Fruit fly (Drosophila melanogaster) whole organism, embryonic: ENCODE data around the gene CG14036.

Experiments
- Atf3 ChIP-seq: fragments of 200-800 bp; sonication (Bioruptor generic); optimal IDR thresholded peaks from 3 replicates; lab custom pipeline; 2016; ENCODE audit warnings: missing biosample characterization, missing genetic modification characterization
- Atf6 ChIP-seq: fragments of 200-800 bp; sonication (Bioruptor generic); IDR thresholded peaks from 2 replicates; pipeline ENCODE4 v1.3.6; 2022; ENCODE audit warnings: missing biosample characterization, missing genetic modification characterization
- B-H2 ChIP-seq: fragments of 200-800 bp; sonication (Bioruptor generic); optimal IDR thresholded peaks from 2 replicates; lab custom pipeline; 2018; ENCODE audit warnings: missing biosample characterization, mild to moderate bottlenecking, missing genetic modification characterization
- Bdp1 ChIP-seq: fragments of 200-800 bp; sonication (Bioruptor generic); optimal IDR thresholded peaks from 3 replicates; lab custom pipeline; 2016; ENCODE audit warnings: missing biosample characterization, missing genetic modification characterization
- CG10979 ChIP-seq: fragments of 200-800 bp; sonication (Bioruptor generic); optimal IDR thresholded peaks from 2 replicates; lab custom pipeline; 2018; ENCODE audit warnings: missing biosample characterization, mild to moderate bottlenecking, missing genetic modification characterization, moderate library complexity
- CG11695 ChIP-seq: fragments of 200-800 bp; sonication (Bioruptor generic); IDR thresholded peaks from 3 replicates; pipeline ENCODE4 v1.3.6; 2022; ENCODE audit warnings: missing biosample characterization, missing genetic modification characterization
- CG13894 ChIP-seq: fragments of 200-800 bp; sonication (Bioruptor generic); optimal IDR thresholded peaks from 3 replicates; lab custom pipeline; 2018; ENCODE audit warnings: missing biosample characterization, mild to moderate bottlenecking, missing genetic modification characterization, moderate library complexity
- CG14860 ChIP-seq: fragments of 200-800 bp; sonication (Bioruptor generic); IDR thresholded peaks from 3 replicates; pipeline ENCODE4 v1.3.6; 2022; ENCODE audit warnings: missing biosample characterization, missing genetic modification characterization; ENCODE audit not compliant: partially characterized antibody
- CG15696 ChIP-seq: fragments of 200-800 bp; sonication (Bioruptor generic); optimal IDR thresholded peaks from 2 replicates; lab custom pipeline; 2019; ENCODE audit warnings: missing biosample characterization, mild to moderate bottlenecking, missing genetic modification characterization, moderate library complexity
- CG2120 ChIP-seq: fragments of 200-800 bp; sonication (Bioruptor generic); optimal IDR thresholded peaks from 3 replicates; lab custom pipeline; 2016; ENCODE audit warnings: missing biosample characterization, missing genetic modification characterization
- CG2712 ChIP-seq: fragments of 200-800 bp; optimal IDR thresholded peaks from 3 replicates; lab custom pipeline; 2019; ENCODE audit warnings: missing biosample characterization, mild to moderate bottlenecking, missing genetic modification characterization, moderate library complexity
- CG30403 ChIP-seq: fragments of 200-800 bp; sonication (Bioruptor generic); optimal IDR thresholded peaks from 3 replicates; lab custom pipeline; 2016; ENCODE audit warnings: missing biosample characterization, missing genetic modification characterization
- CG34224 ChIP-seq: fragments of 200-800 bp; sonication (Bioruptor generic); IDR thresholded peaks from 3 replicates; pipeline ENCODE4 v1.3.6; 2022; ENCODE audit warnings: missing biosample characterization, missing genetic modification characterization; ENCODE audit not compliant: partially characterized antibody
- CG3995 ChIP-seq: fragments of 200-800 bp; sonication (Bioruptor generic); optimal IDR thresholded peaks from 3 replicates; lab custom pipeline; 2016; ENCODE audit warnings: missing biosample characterization, missing genetic modification characterization
- CG7271 ChIP-seq: fragments of 200-800 bp; sonication (Bioruptor generic); optimal IDR thresholded peaks from 2 replicates; lab custom pipeline; 2018; ENCODE audit warnings: missing biosample characterization, mild to moderate bottlenecking, missing genetic modification characterization, moderate library complexity
- CG9727 ChIP-seq: fragments of 200-800 bp; sonication (Bioruptor generic); optimal IDR thresholded peaks from 3 replicates; lab custom pipeline; 2017; ENCODE audit warnings: missing biosample characterization, mild to moderate bottlenecking, missing genetic modification characterization
- D19A ChIP-seq: fragments of 200-800 bp; optimal IDR thresholded peaks from 3 replicates; lab custom pipeline; 2019; ENCODE audit warnings: missing biosample characterization, mild to moderate bottlenecking, missing genetic modification characterization, moderate library complexity
- Dbx ChIP-seq: fragments of 200-800 bp; sonication (Bioruptor generic); IDR thresholded peaks from 3 replicates; pipeline ENCODE4 v1.3.6; 2022; ENCODE audit warnings: missing biosample characterization, missing genetic modification characterization
- HHEX ChIP-seq: fragments of 200-800 bp; sonication (Bioruptor generic); optimal IDR thresholded peaks from 3 replicates; lab custom pipeline; 2017; ENCODE audit warnings: missing biosample characterization, mild to moderate bottlenecking, missing genetic modification characterization, missing genetic modification reagents
- HLH3B ChIP-seq: fragments of 200-800 bp; sonication (Bioruptor generic); IDR thresholded peaks from 2 replicates; pipeline ENCODE4 v1.3.6; 2022; ENCODE audit warnings: missing biosample characterization, missing genetic modification characterization
- Hey ChIP-seq: fragments of 200-800 bp; sonication (Bioruptor generic); optimal IDR thresholded peaks from 3 replicates; lab custom pipeline; 2018; ENCODE audit warnings: missing biosample characterization, mild to moderate bottlenecking, missing genetic modification characterization
- Hmx ChIP-seq: fragments of 200-800 bp; sonication (Bioruptor generic); optimal IDR thresholded peaks from 2 replicates; lab custom pipeline; 2016; ENCODE audit warnings: missing biosample characterization, missing genetic modification characterization
- Hr78 ChIP-seq, 2 experiments: fragments of 200-800 bp in 1 of 2; fragments of >200 bp in 1 of 2; sonication (Bioruptor generic) in 1 of 2; optimal IDR thresholded peaks; 2 replicates each; lab custom pipeline; 2017 to 2019; ENCODE audit warnings: missing biosample characterization in 2 of 2, missing genetic modification characterization in 2 of 2, mild to moderate bottlenecking in 1 of 2, moderate library complexity in 1 of 2
- Kr ChIP-seq: fragments of 200-800 bp; sonication (Bioruptor generic); optimal IDR thresholded peaks from 2 replicates; lab custom pipeline; 2017; ENCODE audit warnings: missing biosample characterization, mild to moderate bottlenecking, missing genetic modification characterization
- Mes4 ChIP-seq: fragments of 200-800 bp; sonication (Bioruptor generic); optimal IDR thresholded peaks from 2 replicates; lab custom pipeline; 2016; ENCODE audit warnings: missing biosample characterization, missing genetic modification characterization
- Nf-YA ChIP-seq: fragments of 200-800 bp; sonication (Bioruptor generic); IDR thresholded peaks from 2 replicates; pipeline ENCODE4 v1.3.6; 2022; ENCODE audit warnings: missing biosample characterization, missing genetic modification characterization
- Poxn ChIP-seq: fragments of 200-800 bp; sonication (Bioruptor generic); IDR thresholded peaks from 2 replicates; pipeline ENCODE4 v1.3.6; 2022; ENCODE audit warnings: missing biosample characterization, missing genetic modification characterization
- Sox100B ChIP-seq: fragments of 200-800 bp; sonication (Bioruptor generic); optimal IDR thresholded peaks from 3 replicates; lab custom pipeline; 2018; ENCODE audit warnings: missing biosample characterization, mild to moderate bottlenecking, missing genetic modification characterization
- Stat92E ChIP-seq, 3 experiments: fragments of >200 bp in 2 of 3; fragments of 200-800 bp in 1 of 3; sonication (Bioruptor generic) in 1 of 3; optimal IDR thresholded peaks; 2 replicates each; lab custom pipeline; 2017 to 2019; ENCODE audit warnings: missing biosample characterization in 3 of 3, missing genetic modification characterization in 3 of 3, mild to moderate bottlenecking in 1 of 3, moderate library complexity in 1 of 3
- bbx ChIP-seq: fragments of 200-800 bp; sonication (Bioruptor generic); IDR thresholded peaks from 2 replicates; pipeline ENCODE4 v1.3.6; 2022; ENCODE audit warnings: missing biosample characterization, missing genetic modification characterization; ENCODE audit not compliant: partially characterized antibody
- bcd ChIP-seq: fragments of 200-800 bp; sonication (Bioruptor generic); optimal IDR thresholded peaks from 2 replicates; lab custom pipeline; 2017; ENCODE audit warnings: missing biosample characterization, mild to moderate bottlenecking, missing genetic modification characterization
- chm ChIP-seq: fragments of 200-800 bp; sonication (Bioruptor generic); IDR thresholded peaks from 2 replicates; pipeline ENCODE4 v1.3.6; 2022; ENCODE audit warnings: missing biosample characterization, missing genetic modification characterization
- chn ChIP-seq: fragments of 200-800 bp; sonication (Bioruptor generic); optimal IDR thresholded peaks from 2 replicates; lab custom pipeline; 2016; ENCODE audit warnings: missing biosample characterization, missing genetic modification characterization
- ems ChIP-seq: fragments of 200-800 bp; sonication (Bioruptor generic); optimal IDR thresholded peaks from 3 replicates; lab custom pipeline; 2016; ENCODE audit warnings: missing biosample characterization, missing genetic modification characterization
- gem ChIP-seq: fragments of 200-800 bp; sonication (Bioruptor generic); optimal IDR thresholded peaks from 2 replicates; lab custom pipeline; 2019; ENCODE audit warnings: missing biosample characterization, mild to moderate bottlenecking, missing genetic modification characterization, moderate library complexity
- gro ChIP-seq: fragments of 200-800 bp; sonication (Bioruptor generic); optimal IDR thresholded peaks from 2 replicates; lab custom pipeline; 2016; ENCODE audit warnings: missing biosample characterization, missing genetic modification characterization
- jing ChIP-seq: fragments of 200-800 bp; sonication (Bioruptor generic); optimal IDR thresholded peaks from 2 replicates; lab custom pipeline; 2018; ENCODE audit warnings: missing biosample characterization, mild to moderate bottlenecking, missing genetic modification characterization
- oc ChIP-seq: fragments of 200-800 bp; sonication (Bioruptor generic); optimal IDR thresholded peaks from 2 replicates; lab custom pipeline; 2018; ENCODE audit warnings: missing biosample characterization, mild to moderate bottlenecking, missing genetic modification characterization, moderate library complexity
- odd ChIP-seq: fragments of 200-800 bp; sonication (Bioruptor generic); optimal IDR thresholded peaks from 2 replicates; lab custom pipeline; 2017; ENCODE audit warnings: missing biosample characterization, mild to moderate bottlenecking, missing genetic modification characterization
- otp ChIP-seq: fragments of 200-800 bp; sonication (Bioruptor generic); IDR thresholded peaks from 3 replicates; pipeline ENCODE4, ENCODE4 v1.3.6; 2022; ENCODE audit warnings: missing biosample characterization, missing genetic modification characterization
- peb ChIP-seq: fragments of 200-800 bp; sonication (Bioruptor generic); IDR thresholded peaks from 2 replicates; pipeline ENCODE4 v1.3.6; 2022; ENCODE audit warnings: missing biosample characterization, missing genetic modification characterization
- pfk ChIP-seq: fragments of 200-800 bp; sonication (Bioruptor generic); optimal IDR thresholded peaks from 2 replicates; lab custom pipeline; 2018; ENCODE audit warnings: missing biosample characterization, mild to moderate bottlenecking, missing genetic modification characterization, moderate library complexity
- prd ChIP-seq, 3 experiments: fragments of >200 bp in 2 of 3; fragments of 200-800 bp in 1 of 3; sonication (Bioruptor generic) in 1 of 3; optimal IDR thresholded peaks in 2 of 3; IDR thresholded peaks in 1 of 3; 2 replicates in 2 of 3; 3 replicates in 1 of 3; pipeline versions ENCODE4 v1.3.6 to Lab custom; 2017 to 2022; ENCODE audit warnings: missing biosample characterization in 1 of 3, missing genetic modification characterization in 1 of 3
- shn ChIP-seq: fragments of 200-800 bp; sonication (Bioruptor generic); optimal IDR thresholded peaks from 3 replicates; lab custom pipeline; 2016; ENCODE audit warnings: missing biosample characterization, missing genetic modification characterization
- trem ChIP-seq: fragments of 200-800 bp; optimal IDR thresholded peaks from 3 replicates; lab custom pipeline; 2019; ENCODE audit warnings: missing biosample characterization, mild to moderate bottlenecking, missing genetic modification characterization, moderate library complexity
- twi ChIP-seq: fragments of 200-800 bp; optimal IDR thresholded peaks from 2 replicates; lab custom pipeline; 2019; ENCODE audit warnings: missing biosample characterization, mild to moderate bottlenecking, missing genetic modification characterization, moderate library complexity
- vnd ChIP-seq: fragments of 200-800 bp; sonication (Bioruptor generic); IDR thresholded peaks from 3 replicates; pipeline ENCODE4 v1.3.6; 2022; ENCODE audit warnings: missing biosample characterization, missing genetic modification characterization; ENCODE audit not compliant: partially characterized antibody
- zen2 ChIP-seq: fragments of 200-800 bp; sonication (Bioruptor generic); IDR thresholded peaks from 3 replicates; pipeline ENCODE4 v1.3.6; 2022; ENCODE audit warnings: missing biosample characterization, missing genetic modification characterization; ENCODE audit not compliant: partially characterized antibody

Gene CG14036

dm6 chr2L:5004677-5005463, 49.9 kb downstream of the CG14036 start (continued):
- TF ChIP-seq CG2712 (tag; lab: Kevin White, UChicago) (peak; percentile 94), pfk (GFP tag; lab: Kevin White, UChicago) (peak; percentile 50), CG34224 (GFP tag; lab: Robert Waterston, UW) (no peak), odd (GFP tag; lab: Kevin White, UChicago) (peak; percentile 88), Mes4 (GFP tag; lab: Kevin White, UChicago) (peak; percentile 91), HHEX (GFP tag; lab: Kevin White, UChicago) (peak; percentile 94), twi (tag; lab: Kevin White, UChicago) (peak; percentile 74), bcd (peak; percentile 94), Hr78 (GFP tag; optimal IDR thresholded peaks at IDR 0.05; lab: Kevin White, UChicago) (no peak), prd (optimal IDR thresholded peaks at IDR 0.05; lab: Kevin White, UChicago) (no peak), prd (GFP tag; IDR thresholded peaks at IDR 0.05; lab: Robert Waterston, UW) (peak; percentile 98), Sox100B (peak; percentile 87), CG13894 (tag; lab: Kevin White, UChicago) (peak; percentile 98), Poxn (GFP tag; lab: Robert Waterston, UW) (peak; percentile 85), gro (GFP tag; lab: Kevin White, UChicago) (peak; percentile 96), trem (peak; percentile 74), CG7271 (tag; lab: Kevin White, UChicago) (peak; percentile 75), Dbx (GFP tag; lab: Robert Waterston, UW) (peak; percentile 98), Bdp1 (GFP tag; lab: Kevin White, UChicago) (peak; percentile 89), CG2120 (GFP tag; lab: Kevin White, UChicago) (peak; percentile 99), CG30403 (GFP tag; lab: Kevin White, UChicago) (peak; percentile 95), shn (GFP tag; lab: Kevin White, UChicago) (peak; percentile 91), zen2 (GFP tag; lab: Robert Waterston, UW) (no peak), HLH3B (GFP tag; lab: Robert Waterston, UW) (peak; percentile 97), Hmx (GFP tag; lab: Kevin White, UChicago) (peak; percentile 74), ems (peak; percentile 94), peb (peak; percentile 94), Hey (peak; percentile 80), Stat92E (GFP tag; optimal IDR thresholded peaks at IDR 0.05; lab: Kevin White, UChicago) (no peak), B-H2 (GFP tag; lab: Kevin White, UChicago) (peak; percentile 97), Nf-YA (peak; percentile 88), chn (peak; percentile 93), CG11695 (GFP tag; lab: Robert Waterston, UW) (peak; percentile 96), CG9727 (GFP tag; lab: Kevin White, UChicago) (peak; percentile 93), Kr (GFP tag; lab: Kevin White, UChicago) (no peak), Atf6 (GFP tag; lab: Robert Waterston, UW) (peak; percentile 96), oc (tag; lab: Kevin White, UChicago) (peak; percentile 94), gem (tag; lab: Kevin White, UChicago) (peak; percentile 95), bbx (GFP tag; lab: Robert Waterston, UW) (no peak), CG3995 (GFP tag; lab: Kevin White, UChicago) (peak; percentile 50), CG14860 (GFP tag; lab: Robert Waterston, UW) (no peak), Atf3 (peak; percentile 85), otp (GFP tag; lab: Robert Waterston, UW) (peak; percentile 93), D19A (tag; lab: Kevin White, UChicago) (peak; percentile 89), jing (GFP tag; lab: Kevin White, UChicago) (peak; percentile 80), chm (GFP tag; lab: Robert Waterston, UW) (peak; percentile 94), vnd (no peak), CG10979 (tag; lab: Kevin White, UChicago) (peak; percentile 91), CG15696 (tag; lab: Kevin White, UChicago) (peak; percentile 80)
